Worm (Caenorhabditis elegans) whole organism, young adult: ENCODE measurements around the gene fzo-1.
"Not testable (repeated sequence)": the region's sequence is repeated elsewhere in the genome, so short reads cannot be mapped to it uniquely, and the experiment has no call there.

Experiments
- F10E7.11 ChIP-seq: sonication (generic microtip); optimal IDR thresholded peaks from 2 replicates; lab custom pipeline; 2017; ENCODE audit warnings: mild to moderate bottlenecking, missing genetic modification characterization, moderate library complexity, missing compliant biosample characterization
- F55B11.4 ChIP-seq: sonication (generic microtip); optimal IDR thresholded peaks from 2 replicates; lab custom pipeline; 2016; ENCODE audit warnings: missing compliant biosample characterization, missing genetic modification characterization, borderline replicate concordance; ENCODE audit not compliant: insufficient read depth
- F57C9.4 ChIP-seq: sonication (generic microtip); optimal IDR thresholded peaks from 2 replicates; lab custom pipeline; 2017; ENCODE audit warnings: mild to moderate bottlenecking, missing genetic modification characterization, missing compliant biosample characterization
- ama-1 ChIP-seq, 3 experiments: fragments of 150-350 bp in 1 of 3; sonication (generic microtip) in 2 of 3; optimal IDR thresholded peaks; 2 replicates each; lab custom pipeline; 2014 to 2018; ENCODE audit warnings: missing biosample characterization in 2 of 3, missing genetic modification characterization in 2 of 3, missing genetic modification reagents in 2 of 3
- bed-2 ChIP-seq: fragments of 200-800 bp; sonication (Bioruptor generic); IDR thresholded peaks from 2 replicates; pipeline ENCODE4 v1.3.6; 2022; ENCODE audit warnings: missing genetic modification reagents, missing genetic modification characterization, missing compliant biosample characterization
- cebp-1 ChIP-seq, 2 experiments: fragments of 200-800 bp in 1 of 2; sonication (Bioruptor generic) in 1 of 2; sonication (generic microtip) in 1 of 2; IDR thresholded peaks in 1 of 2; optimal IDR thresholded peaks in 1 of 2; 2 replicates each; pipeline versions ENCODE4 v1.3.6 to Lab custom; 2017 to 2022; ENCODE audit warnings: missing compliant biosample characterization in 2 of 2, missing genetic modification characterization in 2 of 2, mild to moderate bottlenecking in 1 of 2, missing genetic modification reagents in 1 of 2, moderate library complexity in 1 of 2
- ceh-58 ChIP-seq: fragments of 200-800 bp; sonication (Bioruptor generic); IDR thresholded peaks from 2 replicates; pipeline ENCODE4 v1.3.6; 2022; ENCODE audit warnings: missing genetic modification characterization, missing compliant biosample characterization
- die-1 ChIP-seq: sonication (generic microtip); optimal IDR thresholded peaks from 2 replicates; lab custom pipeline; 2016; ENCODE audit warnings: missing genotype, mild to moderate bottlenecking, missing genetic modification characterization, missing compliant biosample characterization
- hsf-1 ChIP-seq: fragments of 200-800 bp; sonication (Bioruptor generic); IDR thresholded peaks from 2 replicates; pipeline ENCODE4 v1.3.6; 2022; ENCODE audit warnings: missing genetic modification reagents, missing genetic modification characterization, missing compliant biosample characterization
- pha-4 ChIP-seq: fragments of 150-350 bp; sonication (generic microtip); optimal IDR thresholded peaks from 2 replicates; lab custom pipeline; 2014; ENCODE audit warnings: missing biosample characterization, missing genetic modification reagents, missing genetic modification characterization
- xnd-1 ChIP-seq: sonication (generic microtip); optimal IDR thresholded peaks from 2 replicates; lab custom pipeline; 2016; ENCODE audit warnings: missing genotype, missing genetic modification reagents, missing genetic modification characterization, missing compliant biosample characterization
- ztf-3 ChIP-seq: fragments of 200-800 bp; sonication (Bioruptor generic); optimal IDR thresholded peaks from 2 replicates; lab custom pipeline; 2018; ENCODE audit warnings: mild to moderate bottlenecking, missing genetic modification characterization, missing compliant biosample characterization

DNA sequence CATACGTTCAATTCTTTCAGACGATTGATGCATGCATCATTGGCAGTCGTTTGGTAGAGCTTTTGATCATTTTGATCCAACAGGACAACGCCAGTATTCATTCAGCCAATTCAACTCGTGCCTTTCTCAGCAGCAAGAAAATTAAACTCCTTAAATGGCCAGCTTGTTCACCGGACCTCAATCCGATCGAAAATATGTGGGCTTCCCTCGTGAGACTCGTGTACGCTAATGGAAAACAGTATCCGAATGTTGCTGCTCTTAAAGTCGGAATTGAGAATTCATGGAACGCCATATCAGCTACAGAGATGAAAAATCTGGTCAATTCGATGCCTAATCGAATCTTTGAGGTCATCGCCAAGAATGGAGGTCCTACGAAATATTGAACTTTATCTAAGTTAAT is 20.6 kb downstream of the fzo-1 start, which contains the start of gene wago-5:
- TF ChIP-seq die-1 (tag; lab: Kevin White, UChicago); hsf-1 (GFP tag; lab: Robert Waterston, UW); bed-2 (GFP tag; lab: Robert Waterston, UW); pha-4 (tag; lab: Kevin White, UChicago); F57C9.4 (tag; lab: Kevin White, UChicago); F55B11.4 (tag; lab: Kevin White, UChicago); ztf-3 (GFP tag; lab: Kevin White, UChicago); ama-1 (optimal IDR thresholded peaks at IDR 0.05; lab: Kevin White, UChicago); ama-1 (GFP tag; optimal IDR thresholded peaks at IDR 0.05; lab: Kevin White, UChicago); cebp-1 (GFP tag; IDR thresholded peaks at IDR 0.05; lab: Robert Waterston, UW); cebp-1 (tag; optimal IDR thresholded peaks at IDR 0.05; lab: Kevin White, UChicago); ceh-58 (GFP tag; lab: Robert Waterston, UW); xnd-1 (tag; lab: Kevin White, UChicago); F10E7.11: not testable (repeated sequence)
